Fruit fly (Drosophila melanogaster) whole organism, embryonic: ENCODE results near the gene Pc.

ENCODE experiments used
- Antp ChIP-seq: fragments of 200-800 bp; sonication (Bioruptor generic); optimal IDR thresholded peaks from 3 replicates; lab custom pipeline; 2016; ENCODE audit warnings: missing biosample characterization, missing genetic modification characterization
- B-H2 ChIP-seq: fragments of 200-800 bp; sonication (Bioruptor generic); optimal IDR thresholded peaks from 2 replicates; lab custom pipeline; 2018; ENCODE audit warnings: missing biosample characterization, mild to moderate bottlenecking, missing genetic modification characterization
- CG13287 ChIP-seq: fragments of 200-800 bp; sonication (Bioruptor generic); IDR thresholded peaks from 2 replicates; pipeline ENCODE4 v1.3.6; 2022; ENCODE audit warnings: missing biosample characterization, missing genetic modification characterization; ENCODE audit not compliant: partially characterized antibody
- CG17361 ChIP-seq: fragments of 200-800 bp; sonication (Bioruptor generic); IDR thresholded peaks from 3 replicates; pipeline ENCODE4 v1.3.6; 2022; ENCODE audit warnings: missing biosample characterization, missing genetic modification characterization
- CG17612 ChIP-seq: fragments of 200-800 bp; sonication (Bioruptor generic); IDR thresholded peaks from 2 replicates; pipeline ENCODE4 v1.3.6; 2022; ENCODE audit warnings: missing biosample characterization, missing genetic modification characterization
- CG2116 ChIP-seq: fragments of 200-800 bp; sonication (Bioruptor generic); optimal IDR thresholded peaks from 3 replicates; lab custom pipeline; 2018; ENCODE audit warnings: missing biosample characterization, mild to moderate bottlenecking, missing genetic modification characterization
- CG34376 ChIP-seq: fragments of 200-800 bp; sonication (Bioruptor generic); optimal IDR thresholded peaks from 2 replicates; lab custom pipeline; 2018; ENCODE audit warnings: missing biosample characterization, mild to moderate bottlenecking, missing genetic modification characterization
- CG4282 ChIP-seq: fragments of 200-800 bp; sonication (Bioruptor generic); optimal IDR thresholded peaks from 2 replicates; lab custom pipeline; 2016; ENCODE audit warnings: missing biosample characterization, missing genetic modification characterization
- CG4617 ChIP-seq: fragments of 200-800 bp; sonication (Bioruptor generic); optimal IDR thresholded peaks from 3 replicates; lab custom pipeline; 2016; ENCODE audit warnings: missing biosample characterization, missing genetic modification characterization, borderline replicate concordance
- CG6175 ChIP-seq: fragments of 200-800 bp; sonication (Bioruptor generic); IDR thresholded peaks from 3 replicates; pipeline ENCODE4 v1.3.6; 2022; ENCODE audit warnings: missing biosample characterization, missing genetic modification characterization
- CG6654 ChIP-seq: fragments of 200-800 bp; sonication (Bioruptor generic); optimal IDR thresholded peaks from 2 replicates; lab custom pipeline; 2017; ENCODE audit warnings: missing biosample characterization, mild to moderate bottlenecking, missing genetic modification characterization
- CG6791 ChIP-seq: fragments of 200-800 bp; sonication (Bioruptor generic); IDR thresholded peaks from 3 replicates; pipeline ENCODE4 v1.3.6; 2022; ENCODE audit warnings: missing biosample characterization, missing genetic modification characterization; ENCODE audit not compliant: partially characterized antibody
- CG6813 ChIP-seq: fragments of 200-800 bp; sonication (Bioruptor generic); optimal IDR thresholded peaks from 2 replicates; lab custom pipeline; 2017; ENCODE audit warnings: missing biosample characterization, missing genetic modification characterization, mild to moderate bottlenecking, moderate library complexity, missing genetic modification reagents
- CG7271 ChIP-seq: fragments of 200-800 bp; sonication (Bioruptor generic); optimal IDR thresholded peaks from 2 replicates; lab custom pipeline; 2018; ENCODE audit warnings: missing biosample characterization, mild to moderate bottlenecking, missing genetic modification characterization, moderate library complexity
- CG8290 ChIP-seq, 3 experiments: fragments of 200-800 bp; sonication (Bioruptor generic); optimal IDR thresholded peaks; 2 replicates each; lab custom pipeline; 2016 to 2019; ENCODE audit warnings: missing biosample characterization in 3 of 3, missing genetic modification characterization in 3 of 3, mild to moderate bottlenecking in 2 of 3, moderate library complexity in 1 of 3
- CG8388 ChIP-seq: fragments of 200-800 bp; sonication (Bioruptor generic); optimal IDR thresholded peaks from 2 replicates; lab custom pipeline; 2019; ENCODE audit warnings: missing biosample characterization, mild to moderate bottlenecking, missing genetic modification characterization, moderate library complexity
- CG9609 ChIP-seq: fragments of 200-800 bp; sonication (Bioruptor generic); optimal IDR thresholded peaks from 3 replicates; lab custom pipeline; 2016; ENCODE audit warnings: missing biosample characterization, missing genetic modification characterization
- CTCF ChIP-seq: fragments of 200-800 bp; sonication (Bioruptor generic); optimal IDR thresholded peaks from 2 replicates; lab custom pipeline; 2017; ENCODE audit warnings: missing biosample characterization, mild to moderate bottlenecking, missing genetic modification characterization, moderate library complexity
- Dref ChIP-seq: fragments of 200-800 bp; sonication (Bioruptor generic); IDR thresholded peaks from 2 replicates; pipeline ENCODE4 v1.3.6; 2022; ENCODE audit warnings: missing biosample characterization, missing genetic modification characterization
- Fer1 ChIP-seq: fragments of 200-800 bp; sonication (Bioruptor generic); optimal IDR thresholded peaks from 2 replicates; lab custom pipeline; 2017; ENCODE audit warnings: missing biosample characterization, mild to moderate bottlenecking, missing genetic modification characterization
- GATAe ChIP-seq: fragments of 200-800 bp; sonication (Bioruptor generic); conservative IDR thresholded peaks from 2 replicates; pipeline ENCODE4 v1.3.6; 2022; ENCODE audit warnings: missing biosample characterization, missing genetic modification characterization
- Hr78 ChIP-seq, 2 experiments: fragments of 200-800 bp in 1 of 2; fragments of >200 bp in 1 of 2; sonication (Bioruptor generic) in 1 of 2; optimal IDR thresholded peaks; 2 replicates each; lab custom pipeline; 2017 to 2019; ENCODE audit warnings: missing biosample characterization in 2 of 2, missing genetic modification characterization in 2 of 2, mild to moderate bottlenecking in 1 of 2, moderate library complexity in 1 of 2
- Hsf ChIP-seq: fragments of 200-800 bp; sonication (Bioruptor generic); optimal IDR thresholded peaks from 3 replicates; lab custom pipeline; 2016; ENCODE audit warnings: missing biosample characterization, missing genetic modification characterization
- MESR4 ChIP-seq: fragments of 200-800 bp; sonication (Bioruptor generic); optimal IDR thresholded peaks from 2 replicates; lab custom pipeline; 2018; ENCODE audit warnings: missing biosample characterization, mild to moderate bottlenecking, missing genetic modification characterization, moderate library complexity
- MTF-1 ChIP-seq: fragments of 200-800 bp; sonication (Bioruptor generic); optimal IDR thresholded peaks from 2 replicates; lab custom pipeline; 2018; ENCODE audit warnings: missing biosample characterization, mild to moderate bottlenecking, missing genetic modification characterization, borderline replicate concordance
- Meics ChIP-seq: fragments of 200-800 bp; sonication (Bioruptor generic); optimal IDR thresholded peaks from 2 replicates; lab custom pipeline; 2017; ENCODE audit warnings: missing biosample characterization, mild to moderate bottlenecking, missing genetic modification characterization
- Mes4 ChIP-seq: fragments of 200-800 bp; sonication (Bioruptor generic); optimal IDR thresholded peaks from 2 replicates; lab custom pipeline; 2016; ENCODE audit warnings: missing biosample characterization, missing genetic modification characterization
- Sin3A ChIP-seq: fragments of >200 bp; optimal IDR thresholded peaks from 2 replicates; lab custom pipeline; 2018
- Sry-δ ChIP-seq: fragments of 200-800 bp; sonication (Bioruptor generic); optimal IDR thresholded peaks from 2 replicates; lab custom pipeline; 2016; ENCODE audit warnings: missing biosample characterization, missing genetic modification characterization
- Tbp ChIP-seq: fragments of >200 bp; optimal IDR thresholded peaks from 2 replicates; lab custom pipeline; 2018; ENCODE audit warnings: missing biosample characterization, missing genetic modification characterization
- Usf ChIP-seq: fragments of 200-800 bp; sonication (Bioruptor generic); optimal IDR thresholded peaks from 2 replicates; lab custom pipeline; 2017; ENCODE audit warnings: missing genotype, missing biosample characterization, missing genetic modification characterization
- YL-1 ChIP-seq: fragments of 200-800 bp; sonication (Bioruptor generic); optimal IDR thresholded peaks from 3 replicates; lab custom pipeline; 2017; ENCODE audit warnings: missing biosample characterization, mild to moderate bottlenecking, missing genetic modification characterization
- chinmo ChIP-seq: fragments of 200-800 bp; sonication (Bioruptor generic); IDR thresholded peaks from 4 replicates; pipeline ENCODE4 v1.3.6; 2022; ENCODE audit warnings: missing biosample characterization, missing genetic modification characterization; ENCODE audit not compliant: partially characterized antibody
- chm ChIP-seq: fragments of 200-800 bp; sonication (Bioruptor generic); IDR thresholded peaks from 2 replicates; pipeline ENCODE4 v1.3.6; 2022; ENCODE audit warnings: missing biosample characterization, missing genetic modification characterization
- dan ChIP-seq: fragments of 200-800 bp; sonication (Bioruptor generic); IDR thresholded peaks from 2 replicates; pipeline ENCODE4 v1.3.6; 2022; ENCODE audit warnings: missing biosample characterization, missing genetic modification characterization
- eyg ChIP-seq: fragments of 200-800 bp; sonication (Bioruptor generic); optimal IDR thresholded peaks from 3 replicates; lab custom pipeline; 2016; ENCODE audit warnings: missing biosample characterization, missing genetic modification characterization
- gem ChIP-seq: fragments of 200-800 bp; sonication (Bioruptor generic); optimal IDR thresholded peaks from 2 replicates; lab custom pipeline; 2019; ENCODE audit warnings: missing biosample characterization, mild to moderate bottlenecking, missing genetic modification characterization, moderate library complexity
- kni ChIP-seq: fragments of 200-800 bp; sonication (Bioruptor generic); optimal IDR thresholded peaks from 3 replicates; lab custom pipeline; 2017; ENCODE audit warnings: mild to moderate bottlenecking, missing biosample characterization, missing genetic modification reagents, missing genetic modification characterization
- knrl ChIP-seq: fragments of 200-800 bp; sonication (Bioruptor generic); IDR thresholded peaks from 3 replicates; pipeline ENCODE4 v1.3.6; 2022; ENCODE audit warnings: missing biosample characterization, missing genetic modification characterization; ENCODE audit not compliant: partially characterized antibody
- nerfin-1 ChIP-seq: fragments of 200-800 bp; sonication (Bioruptor generic); optimal IDR thresholded peaks from 3 replicates; lab custom pipeline; 2019; ENCODE audit warnings: missing biosample characterization, mild to moderate bottlenecking, missing genetic modification characterization, moderate library complexity
- nom ChIP-seq: fragments of 200-800 bp; sonication (Bioruptor generic); optimal IDR thresholded peaks from 2 replicates; lab custom pipeline; 2017; ENCODE audit warnings: missing biosample characterization, missing genetic modification characterization, mild to moderate bottlenecking, moderate library complexity, missing genetic modification reagents
- odd ChIP-seq: fragments of 200-800 bp; sonication (Bioruptor generic); optimal IDR thresholded peaks from 2 replicates; lab custom pipeline; 2017; ENCODE audit warnings: missing biosample characterization, mild to moderate bottlenecking, missing genetic modification characterization
- phol ChIP-seq: fragments of 200-800 bp; sonication (Bioruptor generic); optimal IDR thresholded peaks from 3 replicates; lab custom pipeline; 2018; ENCODE audit warnings: missing biosample characterization, mild to moderate bottlenecking, missing genetic modification characterization, moderate library complexity
- pros ChIP-seq: fragments of 200-800 bp; sonication (Bioruptor generic); optimal IDR thresholded peaks from 3 replicates; lab custom pipeline; 2019; ENCODE audit warnings: missing biosample characterization, mild to moderate bottlenecking, missing genetic modification characterization, moderate library complexity
- row ChIP-seq: fragments of 200-800 bp; sonication (Bioruptor generic); IDR thresholded peaks from 3 replicates; pipeline ENCODE4 v1.3.6; 2022; ENCODE audit warnings: missing biosample characterization, missing genetic modification characterization
- sob ChIP-seq: fragments of 200-800 bp; sonication (Bioruptor generic); IDR thresholded peaks from 2 replicates; pipeline ENCODE4 v1.3.6; 2022; ENCODE audit warnings: missing biosample characterization, missing genetic modification characterization
- tgo ChIP-seq: fragments of 200-800 bp; sonication (Bioruptor generic); IDR thresholded peaks from 3 replicates; pipeline ENCODE4 v1.3.6; 2022; ENCODE audit warnings: missing biosample characterization, missing genetic modification characterization
- tna ChIP-seq: fragments of 200-800 bp; sonication (Bioruptor generic); IDR thresholded peaks from 2 replicates; pipeline ENCODE4 v1.3.6; 2022; ENCODE audit warnings: missing biosample characterization, missing genetic modification characterization; ENCODE audit not compliant: partially characterized antibody
- vvl ChIP-seq: fragments of 200-800 bp; sonication (Bioruptor generic); IDR thresholded peaks from 2 replicates; pipeline ENCODE4 v1.3.6; 2022; ENCODE audit warnings: missing biosample characterization, missing genetic modification characterization

Gene Pc

DNA sequence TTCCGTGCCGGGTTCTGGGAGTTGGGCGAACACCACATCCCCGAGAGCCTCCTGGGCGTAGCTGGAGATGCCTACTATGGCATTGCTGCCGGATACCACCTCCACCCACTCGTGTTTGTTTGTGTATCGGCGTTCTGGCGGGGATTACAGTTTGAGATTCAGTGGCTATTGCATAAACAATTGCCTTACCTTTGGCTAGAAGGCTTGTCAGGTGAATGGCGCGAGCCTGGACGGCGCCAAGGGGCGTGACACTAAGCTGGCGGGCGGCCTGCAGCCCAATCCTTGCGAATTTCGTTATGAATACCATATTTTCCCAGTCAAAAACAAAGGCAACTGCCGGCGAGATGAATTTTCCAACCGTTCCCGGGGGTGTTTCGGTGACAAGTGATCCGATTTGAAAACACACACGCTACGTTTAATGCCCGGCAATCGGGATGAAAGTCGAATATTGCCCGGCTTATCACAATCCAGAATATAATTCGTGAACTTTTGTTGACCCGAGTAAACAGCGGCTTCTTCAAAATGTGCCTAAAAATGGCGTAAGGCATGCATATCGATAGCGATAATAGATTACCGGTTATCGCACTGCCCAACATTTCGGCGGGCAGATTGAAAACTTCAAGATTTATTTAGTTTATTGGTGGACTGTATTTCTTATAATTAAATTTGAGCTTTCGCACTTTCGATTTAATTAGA lies 36.7 kb downstream of the Pc start, which contains the start of gene ppl (continued):
- TF ChIP-seq tgo (no peak), chinmo (GFP tag; lab: Robert Waterston, UW) (0 out of 4 replicates have a peak, but pooled peaks have one; percentile 42), CG34376 (peak; percentile 82), GATAe (no peak), dan (GFP tag; lab: Robert Waterston, UW) (no peak), Usf (GFP tag; lab: Kevin White, UChicago) (no peak), Meics (no peak), Antp (GFP tag; lab: Kevin White, UChicago) (no peak), Sry-δ (GFP tag; lab: Kevin White, UChicago) (peak; percentile 77), CG17361 (0 out of 3 replicates have a peak, but pooled peaks have one; percentile 19), CG4282 (GFP tag; lab: Kevin White, UChicago) (peak; percentile 1), tna (GFP tag; lab: Robert Waterston, UW) (peak; percentile 37; the same call in 1 of the 2 replicates), Sin3A (peak; percentile 28), CG13287 (peak; percentile 73), Fer1 (GFP tag; lab: Kevin White, UChicago) (peak; percentile 26), CG6813 (GFP tag; lab: Kevin White, UChicago) (no peak), Hsf (no peak), CTCF (GFP tag; lab: Kevin White, UChicago) (peak; percentile 4), CG8290 (GFP tag; optimal IDR thresholded peaks at IDR 0.05; lab: Kevin White, UChicago) (no peak), CG8290 (tag; optimal IDR thresholded peaks at IDR 0.05; lab: Kevin White, UChicago) (peak in 1 of 2 experiments; percentile 54), YL-1 (GFP tag; lab: Kevin White, UChicago) (peak; percentile 56), Dref (GFP tag; lab: Robert Waterston, UW) (peak; percentile 83), Hr78 (GFP tag; optimal IDR thresholded peaks at IDR 0.05; lab: Kevin White, UChicago) (peak in 1 of 2 experiments; percentile 99), CG6654 (GFP tag; lab: Kevin White, UChicago) (peak; percentile 97), Mes4 (GFP tag; lab: Kevin White, UChicago) (no peak), row (GFP tag; lab: Robert Waterston, UW) (peak; percentile 51), nerfin-1 (peak; percentile 13), CG17612 (GFP tag; lab: Robert Waterston, UW) (no peak), CG8388 (GFP tag; lab: Kevin White, UChicago) (no peak), sob (GFP tag; lab: Robert Waterston, UW) (no peak), CG7271 (tag; lab: Kevin White, UChicago) (no peak), chm (GFP tag; lab: Robert Waterston, UW) (no peak), kni (GFP tag; lab: Kevin White, UChicago) (peak; percentile 7), eyg (GFP tag; lab: Kevin White, UChicago) (no peak), vvl (peak; percentile 31; the same call in 1 of the 2 replicates), B-H2 (no peak), CG9609 (GFP tag; lab: Kevin White, UChicago) (no peak), nom (peak; percentile 0), CG6791 (GFP tag; lab: Robert Waterston, UW) (peak; percentile 57), phol (peak; percentile 47), odd (GFP tag; lab: Kevin White, UChicago) (peak; percentile 0), MESR4 (GFP tag; lab: Kevin White, UChicago) (peak; percentile 42), CG6175 (GFP tag; lab: Robert Waterston, UW) (no peak), knrl (GFP tag; lab: Robert Waterston, UW) (0 out of 3 replicates have a peak, but pooled peaks have one; percentile 21), pros (GFP tag; lab: Kevin White, UChicago) (peak; percentile 87), Tbp (no peak), gem (tag; lab: Kevin White, UChicago) (peak; percentile 22), CG2116 (GFP tag; lab: Kevin White, UChicago) (peak; percentile 71), CG4617 (GFP tag; lab: Kevin White, UChicago) (peak; percentile 29), MTF-1 (GFP tag; lab: Kevin White, UChicago) (peak; percentile 17)
